Worm (Caenorhabditis elegans) whole organism, L3 larva: ENCODE data around the gene F19F10.1.

Experiments
- ceh-16 ChIP-seq: sonication (generic microtip); optimal IDR thresholded peaks from 2 replicates; lab custom pipeline; 2017; ENCODE audit warnings: missing biosample characterization, missing genetic modification characterization
- daf-12 ChIP-seq: fragments of 150-350 bp; optimal IDR thresholded peaks from 2 replicates; lab custom pipeline; 2014; ENCODE audit warnings: missing biosample characterization, missing genetic modification reagents, missing genetic modification characterization
- egl-27 ChIP-seq: sonication (generic microtip); optimal IDR thresholded peaks from 4 replicates; lab custom pipeline; 2017; ENCODE audit warnings: missing biosample characterization, missing genetic modification reagents, missing genetic modification characterization
- egl-5 ChIP-seq: fragments of 150-350 bp; optimal IDR thresholded peaks from 2 replicates; lab custom pipeline; 2017; ENCODE audit warnings: missing biosample characterization, missing genetic modification reagents, missing genetic modification characterization, inconsistent platforms
- elt-3 ChIP-seq, 3 experiments: fragments of 150-350 bp in 1 of 3; sonication (generic microtip) in 2 of 3; optimal IDR thresholded peaks; 2 replicates in 2 of 3; 4 replicates in 1 of 3; lab custom pipeline; 2014 to 2017; ENCODE audit warnings: missing biosample characterization in 3 of 3, missing genetic modification characterization in 3 of 3
- lin-15B ChIP-seq: fragments of 150-350 bp; optimal IDR thresholded peaks from 2 replicates; lab custom pipeline; 2014; ENCODE audit warnings: missing biosample characterization, missing genetic modification characterization
- lin-39 ChIP-seq: fragments of 150-350 bp; optimal IDR thresholded peaks from 2 replicates; lab custom pipeline; 2018; ENCODE audit warnings: missing biosample characterization, missing genetic modification reagents, missing genetic modification characterization
- nhr-25 ChIP-seq: sonication (generic microtip); optimal IDR thresholded peaks from 2 replicates; lab custom pipeline; 2017; ENCODE audit warnings: missing biosample characterization, missing genetic modification characterization
- sea-2 ChIP-seq: fragments of 150-350 bp; sonication (generic microtip); optimal IDR thresholded peaks from 4 replicates; lab custom pipeline; 2014; ENCODE audit warnings: missing biosample characterization, missing genetic modification reagents, missing genetic modification characterization

- TF ChIP-seq elt-3 (tag; optimal IDR thresholded peaks at IDR 0.05; lab: Kevin White, UChicago) (no peak), lin-39 (no peak), nhr-25 (tag; lab: Kevin White, UChicago) (no peak), sea-2 (GFP tag; lab: Kevin White, UChicago) (no peak), egl-5 (tag; lab: Kevin White, UChicago) (no peak), daf-12 (tag; lab: Kevin White, UChicago) (no peak), ceh-16 (tag; lab: Kevin White, UChicago) (no peak), egl-27 (tag; lab: Kevin White, UChicago) (no peak), lin-15B (tag; lab: Kevin White, UChicago) (no peak)
Measured at ce11 chrV:7551821-7552220, 11.2 kb upstream of the F19F10.1 start, which contains the start of gene F19F10.3.
